Fruit fly (Drosophila melanogaster) whole organism, embryonic: ENCODE data around the gene Jupiter.
A peak's percentile ranks its signal among the peaks of the same experiment; 100 is the strongest.

Experiments
- B-H2 ChIP-seq: fragments of 200-800 bp; sonication (Bioruptor generic); optimal IDR thresholded peaks from 2 replicates; lab custom pipeline; 2018; ENCODE audit warnings: missing biosample characterization, mild to moderate bottlenecking, missing genetic modification characterization
- Bteb2 ChIP-seq: fragments of 200-800 bp; sonication (Bioruptor generic); optimal IDR thresholded peaks from 2 replicates; lab custom pipeline; 2016; ENCODE audit warnings: missing biosample characterization, missing genetic modification characterization
- CG10147 ChIP-seq: fragments of 200-800 bp; sonication (Bioruptor generic); optimal IDR thresholded peaks from 2 replicates; lab custom pipeline; 2019; ENCODE audit warnings: missing biosample characterization, mild to moderate bottlenecking, missing genetic modification characterization, moderate library complexity
- CG10366 ChIP-seq: fragments of 200-800 bp; sonication (Bioruptor generic); IDR thresholded peaks from 2 replicates; pipeline ENCODE4 v1.3.6; 2022; ENCODE audit warnings: missing biosample characterization, missing genetic modification characterization
- CG10431 ChIP-seq: fragments of 200-800 bp; sonication (Bioruptor generic); optimal IDR thresholded peaks from 3 replicates; lab custom pipeline; 2018; ENCODE audit warnings: missing biosample characterization, mild to moderate bottlenecking, missing genetic modification characterization
- CG11085 ChIP-seq: fragments of 200-800 bp; sonication (Bioruptor generic); IDR thresholded peaks from 2 replicates; pipeline ENCODE4 v1.3.6; 2022; ENCODE audit warnings: missing biosample characterization, missing genetic modification characterization
- CG11560 ChIP-seq: fragments of 200-800 bp; sonication (Bioruptor generic); IDR thresholded peaks from 3 replicates; pipeline ENCODE4 v1.3.6; 2022; ENCODE audit warnings: missing biosample characterization, missing genetic modification characterization
- CG12391 ChIP-seq: fragments of 200-800 bp; sonication (Bioruptor generic); optimal IDR thresholded peaks from 3 replicates; lab custom pipeline; 2018; ENCODE audit warnings: missing biosample characterization, mild to moderate bottlenecking, missing genetic modification characterization, moderate library complexity
- CG13123 ChIP-seq: fragments of 200-800 bp; sonication (Bioruptor generic); optimal IDR thresholded peaks from 2 replicates; lab custom pipeline; 2016; ENCODE audit warnings: missing biosample characterization, missing genetic modification characterization
- CG13287 ChIP-seq: fragments of 200-800 bp; sonication (Bioruptor generic); IDR thresholded peaks from 2 replicates; pipeline ENCODE4 v1.3.6; 2022; ENCODE audit warnings: missing biosample characterization, missing genetic modification characterization; ENCODE audit not compliant: partially characterized antibody
- CG13424 ChIP-seq: fragments of 200-800 bp; sonication (Bioruptor generic); optimal IDR thresholded peaks from 2 replicates; lab custom pipeline; 2019; ENCODE audit warnings: missing biosample characterization, mild to moderate bottlenecking, missing genetic modification characterization, moderate library complexity
- CG17361 ChIP-seq: fragments of 200-800 bp; sonication (Bioruptor generic); IDR thresholded peaks from 3 replicates; pipeline ENCODE4 v1.3.6; 2022; ENCODE audit warnings: missing biosample characterization, missing genetic modification characterization
- CG17912 ChIP-seq: fragments of 200-800 bp; sonication (Bioruptor generic); optimal IDR thresholded peaks from 2 replicates; lab custom pipeline; 2018; ENCODE audit warnings: missing biosample characterization, mild to moderate bottlenecking, missing genetic modification characterization
- CG2116 ChIP-seq: fragments of 200-800 bp; sonication (Bioruptor generic); optimal IDR thresholded peaks from 3 replicates; lab custom pipeline; 2018; ENCODE audit warnings: missing biosample characterization, mild to moderate bottlenecking, missing genetic modification characterization
- CG2129 ChIP-seq: fragments of 200-800 bp; sonication (Bioruptor generic); IDR thresholded peaks from 2 replicates; pipeline ENCODE4 v1.3.6; 2022; ENCODE audit warnings: missing biosample characterization, missing genetic modification characterization; ENCODE audit not compliant: partially characterized antibody
- CG2199 ChIP-seq: fragments of 200-800 bp; sonication (Bioruptor generic); IDR thresholded peaks from 3 replicates; pipeline ENCODE4 v1.3.6; 2022; ENCODE audit warnings: missing biosample characterization, missing genetic modification characterization
- CG31224 ChIP-seq: fragments of 200-800 bp; sonication (Bioruptor generic); IDR thresholded peaks from 2 replicates; pipeline ENCODE4 v1.3.6; 2022; ENCODE audit warnings: missing biosample characterization, missing genetic modification characterization
- CG3838 ChIP-seq: fragments of 200-800 bp; sonication (Bioruptor generic); optimal IDR thresholded peaks from 3 replicates; lab custom pipeline; 2016; ENCODE audit warnings: missing biosample characterization, missing genetic modification characterization
- CG4617 ChIP-seq: fragments of 200-800 bp; sonication (Bioruptor generic); optimal IDR thresholded peaks from 3 replicates; lab custom pipeline; 2016; ENCODE audit warnings: missing biosample characterization, missing genetic modification characterization, borderline replicate concordance
- CG5953 ChIP-seq: fragments of 200-800 bp; sonication (Bioruptor generic); IDR thresholded peaks from 2 replicates; pipeline ENCODE4 v1.3.6; 2022; ENCODE audit warnings: missing biosample characterization, missing genetic modification characterization
- CG7271 ChIP-seq: fragments of 200-800 bp; sonication (Bioruptor generic); optimal IDR thresholded peaks from 2 replicates; lab custom pipeline; 2018; ENCODE audit warnings: missing biosample characterization, mild to moderate bottlenecking, missing genetic modification characterization, moderate library complexity
- CG7556 ChIP-seq: fragments of 200-800 bp; sonication (Bioruptor generic); optimal IDR thresholded peaks from 2 replicates; lab custom pipeline; 2017; ENCODE audit warnings: missing biosample characterization, mild to moderate bottlenecking, missing genetic modification characterization
- CG7928 ChIP-seq: fragments of 200-800 bp; sonication (Bioruptor generic); optimal IDR thresholded peaks from 2 replicates; lab custom pipeline; 2017; ENCODE audit warnings: missing biosample characterization, mild to moderate bottlenecking, missing genetic modification characterization
- CG8281 ChIP-seq: fragments of 200-800 bp; sonication (Bioruptor generic); optimal IDR thresholded peaks from 2 replicates; lab custom pipeline; 2018; ENCODE audit warnings: missing biosample characterization, mild to moderate bottlenecking, missing genetic modification characterization, moderate library complexity
- CG8944 ChIP-seq: fragments of 200-800 bp; sonication (Bioruptor generic); optimal IDR thresholded peaks from 3 replicates; lab custom pipeline; 2016; ENCODE audit warnings: missing biosample characterization, missing genetic modification characterization
- D ChIP-seq, 2 experiments: fragments of 200-800 bp in 1 of 2; fragments of >200 bp in 1 of 2; sonication (Bioruptor generic) in 1 of 2; optimal IDR thresholded peaks; 2 replicates in 1 of 2; 3 replicates in 1 of 2; lab custom pipeline; 2017; ENCODE audit warnings: mild to moderate bottlenecking in 1 of 2, missing biosample characterization in 1 of 2, missing genetic modification characterization in 1 of 2, missing genetic modification reagents in 1 of 2
- Dek ChIP-seq: fragments of 200-800 bp; sonication (Bioruptor generic); optimal IDR thresholded peaks from 3 replicates; lab custom pipeline; 2019; ENCODE audit warnings: missing biosample characterization, mild to moderate bottlenecking, missing genetic modification characterization, moderate library complexity
- Dip2 ChIP-seq: fragments of 200-800 bp; sonication (Bioruptor generic); IDR thresholded peaks from 2 replicates; pipeline ENCODE4 v1.3.6; 2022; ENCODE audit warnings: missing biosample characterization, missing genetic modification characterization
- Doc2 ChIP-seq: fragments of 200-800 bp; sonication (Bioruptor generic); IDR thresholded peaks from 2 replicates; pipeline ENCODE4 v1.3.6; 2022; ENCODE audit warnings: missing biosample characterization, missing genetic modification characterization
- Drgx ChIP-seq: fragments of 200-800 bp; sonication (Bioruptor generic); IDR thresholded peaks from 2 replicates; pipeline ENCODE4 v1.3.6; 2022; ENCODE audit warnings: missing biosample characterization, missing genetic modification characterization
- Hr39 ChIP-seq: fragments of >200 bp; optimal IDR thresholded peaks from 2 replicates; lab custom pipeline; 2017
- Oli ChIP-seq: fragments of 200-800 bp; sonication (Bioruptor generic); optimal IDR thresholded peaks from 2 replicates; lab custom pipeline; 2018; ENCODE audit warnings: missing biosample characterization, mild to moderate bottlenecking, missing genetic modification characterization, moderate library complexity
- Poxn ChIP-seq: fragments of 200-800 bp; sonication (Bioruptor generic); IDR thresholded peaks from 2 replicates; pipeline ENCODE4 v1.3.6; 2022; ENCODE audit warnings: missing biosample characterization, missing genetic modification characterization
- Ptx1 ChIP-seq: fragments of 200-800 bp; sonication (Bioruptor generic); IDR thresholded peaks from 2 replicates; pipeline ENCODE4 v1.3.6; 2022; ENCODE audit warnings: missing biosample characterization, missing genetic modification characterization
- Sry-β ChIP-seq: fragments of 200-800 bp; sonication (Bioruptor generic); optimal IDR thresholded peaks from 2 replicates; lab custom pipeline; 2018; ENCODE audit warnings: missing biosample characterization, mild to moderate bottlenecking, missing genetic modification characterization, moderate library complexity
- bbx ChIP-seq: fragments of 200-800 bp; sonication (Bioruptor generic); IDR thresholded peaks from 2 replicates; pipeline ENCODE4 v1.3.6; 2022; ENCODE audit warnings: missing biosample characterization, missing genetic modification characterization; ENCODE audit not compliant: partially characterized antibody
- chm ChIP-seq: fragments of 200-800 bp; sonication (Bioruptor generic); IDR thresholded peaks from 2 replicates; pipeline ENCODE4 v1.3.6; 2022; ENCODE audit warnings: missing biosample characterization, missing genetic modification characterization
- da ChIP-seq: fragments of 200-800 bp; sonication (Bioruptor generic); optimal IDR thresholded peaks from 2 replicates; lab custom pipeline; 2016; ENCODE audit warnings: missing biosample characterization, missing genetic modification characterization
- gfzf ChIP-seq: fragments of 200-800 bp; sonication (Bioruptor generic); optimal IDR thresholded peaks from 2 replicates; lab custom pipeline; 2016; ENCODE audit warnings: missing biosample characterization, mild to moderate bottlenecking, missing genetic modification characterization, moderate library complexity
- gt ChIP-seq: fragments of 200-800 bp; sonication (Bioruptor generic); IDR thresholded peaks from 2 replicates; pipeline ENCODE4 v1.3.6; 2022; ENCODE audit warnings: missing biosample characterization, missing genetic modification characterization
- ind ChIP-seq: fragments of 200-800 bp; sonication (Bioruptor generic); optimal IDR thresholded peaks from 3 replicates; lab custom pipeline; 2016; ENCODE audit warnings: missing biosample characterization, missing genetic modification characterization
- lmd ChIP-seq: fragments of 200-800 bp; sonication (Bioruptor generic); IDR thresholded peaks from 2 replicates; pipeline ENCODE4 v1.3.6; 2022; ENCODE audit warnings: missing biosample characterization, missing genetic modification characterization
- repo ChIP-seq: fragments of 200-800 bp; sonication (Bioruptor generic); optimal IDR thresholded peaks from 2 replicates; lab custom pipeline; 2016; ENCODE audit warnings: missing biosample characterization, missing genetic modification characterization
- rib ChIP-seq: fragments of 200-800 bp; sonication (Bioruptor generic); IDR thresholded peaks from 2 replicates; pipeline ENCODE4 v1.3.6; 2022; ENCODE audit warnings: missing biosample characterization, missing genetic modification characterization
- schlank ChIP-seq: fragments of 200-800 bp; sonication (Bioruptor generic); optimal IDR thresholded peaks from 2 replicates; lab custom pipeline; 2018; ENCODE audit warnings: missing biosample characterization, mild to moderate bottlenecking, missing genetic modification characterization
- tin ChIP-seq: fragments of 200-800 bp; sonication (Bioruptor generic); optimal IDR thresholded peaks from 3 replicates; lab custom pipeline; 2016; ENCODE audit warnings: missing biosample characterization, missing genetic modification characterization
- tio ChIP-seq: fragments of 200-800 bp; sonication (Bioruptor generic); optimal IDR thresholded peaks from 2 replicates; lab custom pipeline; 2017; ENCODE audit warnings: missing biosample characterization, missing genetic modification characterization, inconsistent platforms
- wdn ChIP-seq: fragments of 200-800 bp; sonication (Bioruptor generic); IDR thresholded peaks from 2 replicates; pipeline ENCODE4 v1.3.6; 2022; ENCODE audit warnings: missing biosample characterization, missing genetic modification characterization

Jupiter gene

DNA sequence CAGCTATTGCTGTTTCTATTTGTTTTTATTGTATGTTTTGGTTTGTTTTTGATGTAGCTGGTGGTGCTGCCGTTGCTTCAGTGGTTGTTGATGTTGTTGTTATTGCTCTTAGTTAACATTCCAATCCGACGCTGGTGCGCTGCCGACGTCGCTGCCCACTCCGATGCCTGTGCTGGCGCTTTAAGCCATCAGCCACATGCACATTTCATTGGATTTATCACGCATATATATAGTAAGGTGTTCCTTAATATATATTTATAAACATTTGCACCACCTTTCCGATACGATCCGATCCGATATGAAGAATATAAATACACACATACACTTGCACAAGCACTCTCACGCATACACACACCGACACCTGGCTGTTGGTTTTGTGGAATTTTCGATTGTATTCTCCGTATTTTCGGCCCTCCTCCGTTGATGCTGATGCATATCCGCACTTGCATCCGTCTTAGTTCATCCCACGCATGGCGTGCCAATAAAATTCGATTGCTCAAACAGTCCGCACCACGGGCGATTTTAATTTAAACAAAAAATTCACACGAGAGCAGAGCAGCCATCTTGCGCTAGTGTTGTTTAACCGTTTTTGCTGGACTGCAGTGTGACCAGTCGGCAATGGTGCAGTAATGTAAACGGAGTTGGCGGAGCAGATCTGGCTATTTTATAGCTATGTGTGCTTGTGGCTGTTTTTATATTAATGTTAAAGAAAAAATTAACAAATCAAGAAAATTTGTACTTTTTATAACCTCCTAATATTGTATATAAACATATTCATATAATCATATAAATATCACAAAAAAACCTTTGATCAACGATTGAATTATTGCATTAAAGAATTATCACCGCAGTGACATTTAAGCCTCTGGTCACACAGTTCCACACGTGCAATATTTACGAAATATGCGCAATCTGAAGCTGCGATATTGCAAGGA is 30.7 kb upstream of the Jupiter start, which contains the start of the genes Csk and Elp1 (continued):
- TF ChIP-seq CG7556 (GFP tag; lab: Kevin White, UChicago) (peak; percentile 41), CG13123 (GFP tag; lab: Kevin White, UChicago) (peak; percentile 62), CG13424 (tag; lab: Kevin White, UChicago) (peak; percentile 70), CG5953 (GFP tag; lab: Robert Waterston, UW) (no peak), CG31224 (GFP tag; lab: Robert Waterston, UW) (no peak), ind (GFP tag; lab: Kevin White, UChicago) (peak; percentile 50), Poxn (GFP tag; lab: Robert Waterston, UW) (no peak), CG10147 (peak; percentile 52), schlank (tag; lab: Kevin White, UChicago) (no peak), chm (GFP tag; lab: Robert Waterston, UW) (peak; percentile 18; the same call in 1 of the 2 replicates), CG11560 (no peak), gfzf (peak; percentile 82), lmd (GFP tag; lab: Robert Waterston, UW) (peak; percentile 50; the same call in 1 of the 2 replicates), CG17361 (GFP tag; lab: Robert Waterston, UW) (peak; percentile 76), CG8281 (tag; lab: Kevin White, UChicago) (peak; percentile 5), CG2116 (peak; percentile 71), Doc2 (GFP tag; lab: Robert Waterston, UW) (no peak), CG17912 (GFP tag; lab: Kevin White, UChicago) (peak; percentile 12), bbx (GFP tag; lab: Robert Waterston, UW) (peak; percentile 15; the same call in 1 of the 2 replicates), CG7271 (tag; lab: Kevin White, UChicago) (no peak), CG10431 (no peak), CG12391 (tag; lab: Kevin White, UChicago) (peak; percentile 72), Sry-β (GFP tag; lab: Kevin White, UChicago) (peak; percentile 95), CG7928 (GFP tag; lab: Kevin White, UChicago) (no peak), tin (GFP tag; lab: Kevin White, UChicago) (peak; percentile 41), CG2129 (GFP tag; lab: Robert Waterston, UW) (no peak), wdn (GFP tag; lab: Robert Waterston, UW) (no peak), da (no peak), Ptx1 (GFP tag; lab: Robert Waterston, UW) (peak; percentile 45), CG13287 (no peak; the same call in none of the 2 replicates), Drgx (no peak), CG3838 (GFP tag; lab: Kevin White, UChicago) (no peak), CG4617 (GFP tag; lab: Kevin White, UChicago) (peak; percentile 79), repo (GFP tag; lab: Kevin White, UChicago) (no peak), B-H2 (GFP tag; lab: Kevin White, UChicago) (peak; percentile 49), rib (GFP tag; lab: Robert Waterston, UW) (no peak), Bteb2 (no peak), CG10366 (GFP tag; lab: Robert Waterston, UW) (peak; percentile 33; the same call in 1 of the 2 replicates), CG2199 (GFP tag; lab: Robert Waterston, UW) (no peak), Dek (peak; percentile 73), tio (GFP tag; lab: Kevin White, UChicago) (no peak), gt (GFP tag; lab: Robert Waterston, UW) (no peak), Oli (peak; percentile 29), Hr39 (lab: Kevin White, UChicago) (no peak), Dip2 (GFP tag; lab: Robert Waterston, UW) (no peak), CG11085 (GFP tag; lab: Robert Waterston, UW) (peak; percentile 40; the same call in 1 of the 2 replicates), D (optimal IDR thresholded peaks at IDR 0.05; lab: Kevin White, UChicago) (no peak), D (GFP tag; optimal IDR thresholded peaks at IDR 0.05; lab: Kevin White, UChicago) (no peak), CG8944 (GFP tag; lab: Kevin White, UChicago) (peak; percentile 31)
